Worm (Caenorhabditis elegans) whole organism, midembryonic: ENCODE results near the gene ZK185.3.

Experiments
- T22C8.4 ChIP-seq: fragments of 200-800 bp; sonication (Bioruptor generic); IDR thresholded peaks from 2 replicates; pipeline ENCODE4 v1.3.6; 2022; ENCODE audit warnings: missing genetic modification characterization, missing compliant biosample characterization
- cog-1 ChIP-seq: sonication (generic microtip); optimal IDR thresholded peaks from 2 replicates; lab custom pipeline; 2016; ENCODE audit warnings: missing genetic modification characterization, missing compliant biosample characterization
- flt-1 ChIP-seq: fragments of 200-800 bp; sonication (Bioruptor generic); IDR thresholded peaks from 2 replicates; pipeline ENCODE4 v1.3.6; 2022; ENCODE audit warnings: missing genetic modification characterization, missing compliant biosample characterization
- klf-2 ChIP-seq: fragments of 200-800 bp; sonication (Bioruptor generic); conservative IDR thresholded peaks from 2 replicates; pipeline ENCODE4 v1.3.6; 2022; ENCODE audit warnings: missing genetic modification reagents, missing genetic modification characterization, missing compliant biosample characterization
- med-1 ChIP-seq: sonication (generic microtip); optimal IDR thresholded peaks from 2 replicates; lab custom pipeline; 2017; ENCODE audit warnings: missing genetic modification characterization, mild to moderate bottlenecking, missing compliant biosample characterization, antibody characterized with exemption, missing genetic modification reagents; ENCODE audit not compliant: insufficient read depth
- ref-1 ChIP-seq: fragments of 200-800 bp; sonication (Bioruptor generic); conservative IDR thresholded peaks from 2 replicates; pipeline ENCODE4 v1.3.6; 2022; ENCODE audit warnings: missing genetic modification reagents, missing genetic modification characterization, missing compliant biosample characterization
- tab-1 ChIP-seq: fragments of 200-800 bp; sonication (Bioruptor generic); IDR thresholded peaks from 2 replicates; pipeline ENCODE4 v1.3.6; 2022; ENCODE audit warnings: missing genetic modification characterization, missing compliant biosample characterization
- ztf-23 ChIP-seq: fragments of 200-800 bp; sonication (Bioruptor generic); IDR thresholded peaks from 2 replicates; pipeline ENCODE4 v1.3.6; 2022; ENCODE audit warnings: missing genetic modification reagents, missing genetic modification characterization, missing compliant biosample characterization
- ztf-29 ChIP-seq: fragments of 200-800 bp; sonication (Bioruptor generic); IDR thresholded peaks from 2 replicates; pipeline ENCODE4 v1.3.6; 2022; ENCODE audit warnings: missing genetic modification reagents, missing genetic modification characterization, missing compliant biosample characterization

Gene ZK185.3

DNA sequence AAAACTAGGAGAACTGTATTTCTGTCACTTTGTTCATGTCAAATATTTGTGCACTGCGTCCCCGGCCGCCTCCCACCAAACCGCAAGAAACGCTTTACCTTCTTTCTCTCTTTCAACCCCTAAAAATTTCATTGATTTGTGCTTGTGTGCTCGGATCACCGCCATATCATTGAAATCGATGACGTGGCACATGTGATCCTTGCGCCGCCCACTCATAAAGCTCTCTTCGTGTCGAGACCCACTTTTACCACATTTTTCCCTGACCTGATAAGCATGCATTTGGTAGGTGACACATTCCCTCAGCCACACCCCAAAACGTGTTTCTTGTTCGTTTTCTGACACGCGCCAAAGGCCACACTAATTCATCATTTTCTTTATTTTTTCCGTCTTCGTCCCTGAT lies 27.5 kb upstream of the ZK185.3 start:
- no peak for TF ChIP-seq klf-2 (GFP tag; lab: Robert Waterston, UW)
- TF ChIP-seq flt-1: no peak
- no peak for TF ChIP-seq tab-1 (GFP tag; lab: Robert Waterston, UW)
- no peak for TF ChIP-seq T22C8.4 (GFP tag; lab: Robert Waterston, UW)
- TF ChIP-seq med-1 (GFP tag; lab: Kevin White, UChicago): no peak
- no peak for TF ChIP-seq ref-1
- no peak for TF ChIP-seq ztf-23 (GFP tag; lab: Robert Waterston, UW)

DNA sequence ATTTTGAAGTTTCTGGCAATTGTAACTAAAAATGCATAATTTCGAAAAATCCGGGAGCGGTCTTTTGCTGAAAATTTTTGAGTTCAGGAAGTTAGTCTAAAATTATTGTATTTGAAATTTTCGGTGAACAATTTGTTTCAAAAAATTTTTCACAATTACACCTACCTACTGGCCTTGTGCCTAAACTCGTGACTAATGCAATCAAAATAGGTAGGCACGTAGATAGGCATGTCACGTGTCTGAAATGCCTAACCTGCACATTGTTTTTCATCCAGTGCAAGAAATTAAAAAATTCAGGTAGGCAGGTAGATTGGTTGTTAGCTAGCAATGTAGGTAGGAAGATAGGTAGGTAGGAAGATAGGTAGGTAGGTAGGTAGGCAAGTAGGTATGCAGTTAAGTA lies 26.9 kb upstream of the ZK185.3 start:
- no peak for TF ChIP-seq ref-1
- no peak for TF ChIP-seq ztf-23 (GFP tag; lab: Robert Waterston, UW)
- no peak for TF ChIP-seq cog-1 (tag; lab: Kevin White, UChicago)
- no peak for TF ChIP-seq ztf-29
- no peak for TF ChIP-seq klf-2 (GFP tag; lab: Robert Waterston, UW)

DNA sequence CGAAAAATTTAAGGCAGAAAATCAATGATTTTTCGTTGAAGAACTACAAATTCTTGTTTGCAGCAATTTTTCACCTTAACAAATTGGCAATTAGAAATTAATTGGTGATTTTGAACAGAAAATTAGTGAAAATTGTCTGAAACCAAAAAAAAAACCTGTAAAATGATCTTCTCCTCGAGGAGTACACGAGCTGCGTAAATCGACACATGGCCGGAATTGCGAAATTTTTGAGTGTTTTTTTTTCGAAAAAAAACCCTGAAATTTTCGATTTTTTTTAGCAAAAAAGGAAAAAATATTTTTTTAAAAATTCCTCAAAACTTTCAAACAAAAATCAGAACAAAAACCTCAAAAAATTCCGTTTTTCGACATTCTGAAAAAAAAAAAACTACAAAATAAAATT lies 21.3 kb upstream of the ZK185.3 start:
- TF ChIP-seq flt-1 (no peak), med-1 (GFP tag; lab: Kevin White, UChicago) (no peak), klf-2 (GFP tag; lab: Robert Waterston, UW) (no peak), ztf-23 (GFP tag; lab: Robert Waterston, UW) (no peak), tab-1 (GFP tag; lab: Robert Waterston, UW) (no peak), ztf-29 (no peak), T22C8.4 (GFP tag; lab: Robert Waterston, UW) (no peak), ref-1 (no peak), cog-1 (tag; lab: Kevin White, UChicago) (no peak)

DNA sequence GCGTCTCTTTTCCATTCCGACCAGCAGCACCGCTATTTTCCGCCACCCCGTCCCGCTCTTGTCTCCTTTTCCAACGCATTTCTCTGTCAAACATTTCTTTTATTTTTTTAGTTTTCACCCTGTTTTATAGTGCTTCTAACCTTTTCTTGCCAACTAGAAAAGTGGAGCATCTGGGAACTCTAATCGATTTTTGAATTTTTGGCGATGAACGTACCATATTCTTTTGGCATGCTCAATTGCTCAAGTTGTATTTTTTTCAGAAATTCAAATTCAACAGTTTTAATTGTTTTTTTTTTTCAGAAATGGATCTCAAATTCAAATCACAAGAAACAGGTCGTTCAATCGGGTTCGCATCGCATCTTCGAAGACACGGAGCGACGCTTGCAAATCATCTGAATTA lies 18.0 kb upstream of the ZK185.3 start, which contains the start of gene ZK185.1:
TSS of gene ZK185.1 (plus strand) at position 301 of the 400 bp plus-strand sequence.
- TF ChIP-seq tab-1 (GFP tag; lab: Robert Waterston, UW) (no peak), klf-2 (GFP tag; lab: Robert Waterston, UW) (no peak), flt-1 (no peak), ztf-29 (no peak), T22C8.4 (GFP tag; lab: Robert Waterston, UW) (no peak), ref-1 (no peak), ztf-23 (GFP tag; lab: Robert Waterston, UW) (no peak), cog-1 (tag; lab: Kevin White, UChicago) (no peak), med-1 (GFP tag; lab: Kevin White, UChicago) (no peak)

DNA sequence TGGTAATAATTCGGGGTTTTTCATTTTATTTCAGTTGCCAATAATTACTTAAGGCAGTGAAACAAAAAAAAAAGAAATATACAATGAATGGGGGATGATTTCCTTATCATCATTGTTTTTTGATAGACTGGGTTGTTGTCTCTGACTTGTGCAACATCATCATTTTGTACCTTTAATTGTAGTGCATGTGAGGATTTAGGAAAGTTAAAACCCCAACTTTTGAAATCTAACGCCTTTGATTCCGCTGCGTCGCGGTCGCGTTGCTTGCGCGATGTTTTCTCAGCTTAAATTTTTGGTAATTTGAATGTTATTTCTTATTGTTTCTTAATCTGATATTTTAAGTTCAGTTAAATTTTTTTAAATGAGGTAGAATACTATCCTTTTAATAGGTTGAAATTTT lies 15.6 kb upstream of the ZK185.3 start, which contains the start of gene ZK185.5:
TSS of gene ZK185.5 (minus strand) at position 101 of the 400 bp plus-strand sequence.
- TF ChIP-seq T22C8.4 (GFP tag; lab: Robert Waterston, UW) (no peak), ref-1 (no peak), tab-1 (GFP tag; lab: Robert Waterston, UW) (no peak), ztf-29 (no peak), cog-1 (tag; lab: Kevin White, UChicago) (no peak), klf-2 (GFP tag; lab: Robert Waterston, UW) (no peak), ztf-23 (GFP tag; lab: Robert Waterston, UW) (no peak), flt-1 (no peak)

DNA sequence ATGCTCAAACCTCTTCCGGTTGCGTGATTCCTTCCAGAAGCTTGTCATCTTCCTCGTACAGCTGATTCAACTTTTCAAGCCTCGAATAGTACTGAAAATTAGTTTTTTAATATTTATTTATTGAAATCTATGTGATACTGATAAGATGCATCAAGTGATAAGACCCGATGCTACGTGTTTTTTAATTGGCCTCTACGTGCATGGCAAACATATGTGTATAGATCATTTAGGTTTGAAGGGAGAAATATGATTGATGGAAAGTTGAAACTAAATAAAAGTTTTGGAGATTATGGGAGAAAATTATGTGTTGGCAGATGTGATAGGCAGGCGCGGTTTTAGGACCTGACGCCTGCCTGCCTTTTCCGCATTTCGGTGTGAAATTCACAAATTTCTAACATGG lies 14.0 kb upstream of the ZK185.3 start:
- TF ChIP-seq ztf-23 (GFP tag; lab: Robert Waterston, UW) (no peak), klf-2 (GFP tag; lab: Robert Waterston, UW) (no peak), T22C8.4 (GFP tag; lab: Robert Waterston, UW) (no peak), cog-1 (tag; lab: Kevin White, UChicago) (no peak), ztf-29 (no peak), flt-1 (no peak), tab-1 (GFP tag; lab: Robert Waterston, UW) (no peak), med-1 (GFP tag; lab: Kevin White, UChicago) (no peak), ref-1 (no peak)

DNA sequence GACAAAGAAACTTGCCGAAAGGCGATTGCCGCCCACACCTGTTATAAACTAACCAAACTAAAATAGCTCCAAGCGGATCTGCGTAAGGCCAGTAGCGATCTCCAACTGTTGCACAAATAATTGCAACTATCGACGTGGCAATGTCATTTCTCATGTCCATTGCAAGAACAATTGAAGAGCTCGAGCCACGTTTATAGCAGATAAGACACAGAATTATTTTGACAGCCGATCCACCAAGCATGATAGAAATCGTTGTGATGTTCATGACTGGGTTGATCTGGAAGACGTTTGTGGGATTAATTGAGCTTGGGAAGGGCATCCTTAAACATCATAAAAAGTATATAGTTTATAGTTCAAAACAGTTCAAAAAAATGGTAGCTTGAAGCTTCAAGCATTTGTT lies 12.7 kb upstream of the ZK185.3 start:
- TF ChIP-seq flt-1 (no peak), tab-1 (GFP tag; lab: Robert Waterston, UW) (no peak), med-1 (GFP tag; lab: Kevin White, UChicago) (no peak), cog-1 (tag; lab: Kevin White, UChicago) (no peak), ref-1 (no peak), T22C8.4 (GFP tag; lab: Robert Waterston, UW) (no peak), ztf-23 (GFP tag; lab: Robert Waterston, UW) (no peak), ztf-29 (no peak)

DNA sequence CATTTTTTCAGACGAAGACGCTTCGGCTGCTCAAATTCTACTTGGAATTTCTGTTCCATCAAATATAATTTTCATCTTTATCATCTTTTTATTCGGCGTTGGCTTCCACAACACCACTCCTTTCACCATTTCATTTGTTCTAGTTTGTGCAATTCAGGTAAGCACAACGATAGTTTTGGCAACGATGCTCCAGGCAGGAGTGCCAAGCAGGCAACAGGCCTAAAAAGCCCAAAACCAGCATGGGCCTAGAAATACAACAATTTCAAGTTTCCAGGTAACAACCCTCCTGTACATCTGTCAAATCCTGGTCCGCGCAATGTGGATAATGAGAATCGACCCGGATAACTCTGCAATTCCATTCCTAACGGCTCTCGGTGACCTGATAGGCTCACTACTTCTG lies 11.0 kb upstream of the ZK185.3 start:
- TF ChIP-seq T22C8.4 (GFP tag; lab: Robert Waterston, UW): no peak
- TF ChIP-seq flt-1: no peak
- TF ChIP-seq tab-1 (GFP tag; lab: Robert Waterston, UW): no peak
- TF ChIP-seq ref-1: no peak
- no peak for TF ChIP-seq ztf-23 (GFP tag; lab: Robert Waterston, UW)
- no peak for TF ChIP-seq ztf-29
- no peak for TF ChIP-seq med-1 (GFP tag; lab: Kevin White, UChicago)
- TF ChIP-seq cog-1 (tag; lab: Kevin White, UChicago): no peak
- TF ChIP-seq klf-2 (GFP tag; lab: Robert Waterston, UW): no peak

DNA sequence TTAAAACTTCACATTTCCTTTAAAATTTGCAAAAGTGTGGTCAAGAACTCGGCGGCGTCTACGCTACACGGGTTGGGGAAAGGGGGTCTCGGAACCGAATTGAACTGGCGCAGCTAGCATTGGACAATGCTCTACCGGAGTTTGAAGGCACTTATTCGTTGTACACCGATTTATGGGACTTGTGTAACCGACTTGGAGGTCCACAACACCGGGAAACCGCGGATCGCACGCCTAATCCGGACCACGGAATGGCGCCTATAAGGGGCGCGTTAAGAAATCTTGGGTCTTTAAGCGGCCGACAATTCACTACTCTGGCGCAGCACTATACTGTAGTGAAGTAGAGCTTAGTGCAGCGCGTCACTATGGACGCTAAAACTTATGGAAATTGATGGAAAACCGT lies 8.4 kb upstream of the ZK185.3 start:
- 0 out of 2 replicates have a peak, but pooled peaks have one; percentile 40 for TF ChIP-seq ztf-23 (GFP tag; lab: Robert Waterston, UW)
- no peak for TF ChIP-seq tab-1 (GFP tag; lab: Robert Waterston, UW)

DNA sequence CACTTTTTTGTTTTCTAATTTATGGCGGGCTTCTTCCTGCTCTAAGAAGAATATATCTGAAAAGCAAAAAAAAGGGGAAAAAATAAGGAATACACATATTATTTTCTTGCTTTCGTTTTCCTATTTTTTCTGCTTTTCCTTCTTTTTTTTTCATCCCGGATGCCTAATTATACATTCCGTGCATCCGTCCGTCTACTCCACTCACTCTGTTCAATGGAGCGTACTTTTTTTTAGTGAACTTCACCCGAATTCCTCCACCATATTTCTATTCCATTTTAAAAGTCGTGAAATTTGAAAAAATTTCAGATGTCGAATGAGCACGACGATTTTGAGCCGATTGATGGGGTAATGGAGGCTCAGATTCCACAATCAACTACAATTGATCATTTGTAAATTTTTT lies 6.0 kb upstream of the ZK185.3 start, which contains the start of gene ZK185.2:
TSS of gene ZK185.2 (plus strand) at position 301 of the 400 bp plus-strand sequence.
- TF ChIP-seq ref-1 (no peak), med-1 (GFP tag; lab: Kevin White, UChicago) (no peak), T22C8.4 (GFP tag; lab: Robert Waterston, UW) (no peak), tab-1 (GFP tag; lab: Robert Waterston, UW) (no peak), ztf-29 (no peak), flt-1 (no peak), klf-2 (GFP tag; lab: Robert Waterston, UW) (no peak), ztf-23 (GFP tag; lab: Robert Waterston, UW) (no peak), cog-1 (tag; lab: Kevin White, UChicago) (no peak)
